Fruit fly (Drosophila melanogaster) whole organism, embryonic: Measurements from ENCODE around the gene Vps2.

Source experiments
- Atf-2 ChIP-seq: fragments of 200-800 bp; sonication (Bioruptor generic); optimal IDR thresholded peaks from 2 replicates; lab custom pipeline; 2016; ENCODE audit warnings: missing biosample characterization, missing genetic modification characterization
- Atf3 ChIP-seq: fragments of 200-800 bp; sonication (Bioruptor generic); optimal IDR thresholded peaks from 3 replicates; lab custom pipeline; 2016; ENCODE audit warnings: missing biosample characterization, missing genetic modification characterization
- B-H1 ChIP-seq: fragments of 200-800 bp; sonication (Bioruptor generic); IDR thresholded peaks from 3 replicates; pipeline ENCODE4 v1.3.6; 2022; ENCODE audit warnings: missing biosample characterization, missing genetic modification characterization
- B-H2 ChIP-seq: fragments of 200-800 bp; sonication (Bioruptor generic); optimal IDR thresholded peaks from 2 replicates; lab custom pipeline; 2018; ENCODE audit warnings: missing biosample characterization, mild to moderate bottlenecking, missing genetic modification characterization
- Bgb ChIP-seq: fragments of 200-800 bp; sonication (Bioruptor generic); IDR thresholded peaks from 2 replicates; pipeline ENCODE4 v1.3.6; 2022; ENCODE audit warnings: missing biosample characterization, missing genetic modification characterization; ENCODE audit not compliant: partially characterized antibody
- CG10654 ChIP-seq: fragments of 200-800 bp; sonication (Bioruptor generic); optimal IDR thresholded peaks from 2 replicates; lab custom pipeline; 2016; ENCODE audit warnings: missing biosample characterization, missing genetic modification characterization
- CG12071 ChIP-seq: fragments of 200-800 bp; sonication (Bioruptor generic); optimal IDR thresholded peaks from 3 replicates; lab custom pipeline; 2018; ENCODE audit warnings: missing biosample characterization, mild to moderate bottlenecking, missing genetic modification characterization
- CG12219 ChIP-seq: fragments of 200-800 bp; sonication (Bioruptor generic); optimal IDR thresholded peaks from 3 replicates; lab custom pipeline; 2018; ENCODE audit warnings: missing biosample characterization, mild to moderate bottlenecking, missing genetic modification characterization
- CG13123 ChIP-seq: fragments of 200-800 bp; sonication (Bioruptor generic); optimal IDR thresholded peaks from 2 replicates; lab custom pipeline; 2016; ENCODE audit warnings: missing biosample characterization, missing genetic modification characterization
- CG13624 ChIP-seq: fragments of 200-800 bp; sonication (Bioruptor generic); optimal IDR thresholded peaks from 2 replicates; lab custom pipeline; 2016; ENCODE audit warnings: missing biosample characterization, missing genetic modification characterization
- CG14965 ChIP-seq: fragments of 200-800 bp; sonication (Bioruptor generic); optimal IDR thresholded peaks from 2 replicates; lab custom pipeline; 2016; ENCODE audit warnings: missing biosample characterization, missing genetic modification characterization, borderline replicate concordance
- CG1602 ChIP-seq: fragments of 200-800 bp; sonication (Bioruptor generic); optimal IDR thresholded peaks from 3 replicates; lab custom pipeline; 2016; ENCODE audit warnings: missing biosample characterization, missing genetic modification characterization
- CG17359 ChIP-seq: fragments of 200-800 bp; sonication (Bioruptor generic); optimal IDR thresholded peaks from 3 replicates; lab custom pipeline; 2018; ENCODE audit warnings: missing biosample characterization, mild to moderate bottlenecking, missing genetic modification characterization, moderate library complexity
- CG1792 ChIP-seq: fragments of 200-800 bp; sonication (Bioruptor generic); optimal IDR thresholded peaks from 2 replicates; lab custom pipeline; 2016; ENCODE audit warnings: missing biosample characterization, missing genetic modification characterization
- CG1832 ChIP-seq: fragments of 200-800 bp; sonication (Bioruptor generic); optimal IDR thresholded peaks from 2 replicates; lab custom pipeline; 2017; ENCODE audit warnings: missing biosample characterization, mild to moderate bottlenecking, missing genetic modification characterization, inconsistent platforms
- CG18599 ChIP-seq: fragments of 200-800 bp; sonication (Bioruptor generic); optimal IDR thresholded peaks from 3 replicates; lab custom pipeline; 2017; ENCODE audit warnings: missing biosample characterization, missing genetic modification characterization, mild to moderate bottlenecking, moderate library complexity, missing genetic modification reagents
- CG2202 ChIP-seq: fragments of 200-800 bp; sonication (Bioruptor generic); optimal IDR thresholded peaks from 2 replicates; lab custom pipeline; 2018; ENCODE audit warnings: missing biosample characterization, mild to moderate bottlenecking, missing genetic modification characterization
- CG2678 ChIP-seq: fragments of 200-800 bp; sonication (Bioruptor generic); optimal IDR thresholded peaks from 3 replicates; lab custom pipeline; 2019; ENCODE audit warnings: missing biosample characterization, mild to moderate bottlenecking, missing genetic modification characterization, moderate library complexity
- CG3065 ChIP-seq: fragments of 200-800 bp; sonication (Bioruptor generic); optimal IDR thresholded peaks from 2 replicates; lab custom pipeline; 2016; ENCODE audit warnings: missing biosample characterization, missing genetic modification characterization
- CG6654 ChIP-seq: fragments of 200-800 bp; sonication (Bioruptor generic); optimal IDR thresholded peaks from 2 replicates; lab custom pipeline; 2017; ENCODE audit warnings: missing biosample characterization, mild to moderate bottlenecking, missing genetic modification characterization
- D ChIP-seq, 2 experiments: fragments of 200-800 bp in 1 of 2; fragments of >200 bp in 1 of 2; sonication (Bioruptor generic) in 1 of 2; optimal IDR thresholded peaks; 2 replicates in 1 of 2; 3 replicates in 1 of 2; lab custom pipeline; 2017; ENCODE audit warnings: mild to moderate bottlenecking in 1 of 2, missing biosample characterization in 1 of 2, missing genetic modification characterization in 1 of 2, missing genetic modification reagents in 1 of 2
- D19A ChIP-seq: fragments of 200-800 bp; optimal IDR thresholded peaks from 3 replicates; lab custom pipeline; 2019; ENCODE audit warnings: missing biosample characterization, mild to moderate bottlenecking, missing genetic modification characterization, moderate library complexity
- Dip2 ChIP-seq: fragments of 200-800 bp; sonication (Bioruptor generic); IDR thresholded peaks from 2 replicates; pipeline ENCODE4 v1.3.6; 2022; ENCODE audit warnings: missing biosample characterization, missing genetic modification characterization
- Eip74EF ChIP-seq, 2 experiments: fragments of 200-800 bp in 1 of 2; fragments of >200 bp in 1 of 2; sonication (Bioruptor generic) in 1 of 2; optimal IDR thresholded peaks; 2 replicates each; lab custom pipeline; 2017 to 2019; ENCODE audit warnings: missing biosample characterization in 2 of 2, missing genetic modification characterization in 2 of 2, mild to moderate bottlenecking in 1 of 2, moderate library complexity in 1 of 2
- Elba2 ChIP-seq: fragments of 200-800 bp; sonication (Bioruptor generic); optimal IDR thresholded peaks from 3 replicates; lab custom pipeline; 2016; ENCODE audit warnings: missing biosample characterization, missing genetic modification characterization
- Ets97D ChIP-seq: fragments of 200-800 bp; sonication (Bioruptor generic); optimal IDR thresholded peaks from 3 replicates; lab custom pipeline; 2016; ENCODE audit warnings: missing biosample characterization, missing genetic modification characterization
- H15 ChIP-seq: fragments of 200-800 bp; sonication (Bioruptor generic); IDR thresholded peaks from 3 replicates; pipeline ENCODE4 v1.3.6; 2022; ENCODE audit warnings: missing biosample characterization, missing genetic modification characterization
- HLH3B ChIP-seq: fragments of 200-800 bp; sonication (Bioruptor generic); IDR thresholded peaks from 2 replicates; pipeline ENCODE4 v1.3.6; 2022; ENCODE audit warnings: missing biosample characterization, missing genetic modification characterization
- HLH4C ChIP-seq: fragments of 200-800 bp; sonication (Bioruptor generic); IDR thresholded peaks from 3 replicates; pipeline ENCODE4 v1.3.6; 2022; ENCODE audit warnings: missing biosample characterization, missing genetic modification characterization; ENCODE audit not compliant: partially characterized antibody
- NC2β ChIP-seq: fragments of 200-800 bp; sonication (Bioruptor generic); optimal IDR thresholded peaks from 2 replicates; lab custom pipeline; 2016; ENCODE audit warnings: missing biosample characterization, missing genetic modification characterization
- Nf-YA ChIP-seq: fragments of 200-800 bp; sonication (Bioruptor generic); IDR thresholded peaks from 2 replicates; pipeline ENCODE4 v1.3.6; 2022; ENCODE audit warnings: missing biosample characterization, missing genetic modification characterization
- NfI ChIP-seq: fragments of 200-800 bp; sonication (Bioruptor generic); optimal IDR thresholded peaks from 3 replicates; lab custom pipeline; 2018; ENCODE audit warnings: missing biosample characterization, mild to moderate bottlenecking, missing genetic modification characterization, moderate library complexity
- Six4 ChIP-seq: fragments of 200-800 bp; sonication (Bioruptor generic); optimal IDR thresholded peaks from 2 replicates; lab custom pipeline; 2016; ENCODE audit warnings: missing biosample characterization, missing genetic modification characterization
- Sox100B ChIP-seq: fragments of 200-800 bp; sonication (Bioruptor generic); optimal IDR thresholded peaks from 3 replicates; lab custom pipeline; 2018; ENCODE audit warnings: missing biosample characterization, mild to moderate bottlenecking, missing genetic modification characterization
- Spps ChIP-seq: fragments of 200-800 bp; sonication (Bioruptor generic); optimal IDR thresholded peaks from 2 replicates; lab custom pipeline; 2018; ENCODE audit warnings: missing biosample characterization, mild to moderate bottlenecking, missing genetic modification characterization
- Tbp ChIP-seq: fragments of >200 bp; optimal IDR thresholded peaks from 2 replicates; lab custom pipeline; 2018; ENCODE audit warnings: missing biosample characterization, missing genetic modification characterization
- cad ChIP-seq: fragments of >200 bp; optimal IDR thresholded peaks from 2 replicates; lab custom pipeline; 2017; ENCODE audit warnings: missing biosample characterization, missing genetic modification characterization
- dmrt99B ChIP-seq: fragments of 200-800 bp; sonication (Bioruptor generic); optimal IDR thresholded peaks from 2 replicates; lab custom pipeline; 2018; ENCODE audit warnings: missing biosample characterization, mild to moderate bottlenecking, missing genetic modification characterization, moderate library complexity
- esg ChIP-seq: fragments of 200-800 bp; sonication (Bioruptor generic); conservative IDR thresholded peaks from 2 replicates; pipeline ENCODE4 v1.3.6; 2022; ENCODE audit warnings: missing biosample characterization, missing genetic modification characterization
- fd96Cb ChIP-seq: fragments of 200-800 bp; sonication (Bioruptor generic); optimal IDR thresholded peaks from 2 replicates; lab custom pipeline; 2018; ENCODE audit warnings: missing biosample characterization, mild to moderate bottlenecking, missing genetic modification characterization, moderate library complexity
- ind ChIP-seq: fragments of 200-800 bp; sonication (Bioruptor generic); optimal IDR thresholded peaks from 3 replicates; lab custom pipeline; 2016; ENCODE audit warnings: missing biosample characterization, missing genetic modification characterization
- lov ChIP-seq, 2 experiments: fragments of 200-800 bp in 1 of 2; fragments of >200 bp in 1 of 2; sonication (Bioruptor generic) in 1 of 2; IDR thresholded peaks in 1 of 2; optimal IDR thresholded peaks in 1 of 2; 2 replicates in 1 of 2; 3 replicates in 1 of 2; pipeline versions ENCODE4 v1.3.6 to Lab custom; 2017 to 2022; ENCODE audit warnings: missing biosample characterization in 1 of 2, missing genetic modification characterization in 1 of 2
- pros ChIP-seq: fragments of 200-800 bp; sonication (Bioruptor generic); optimal IDR thresholded peaks from 3 replicates; lab custom pipeline; 2019; ENCODE audit warnings: missing biosample characterization, mild to moderate bottlenecking, missing genetic modification characterization, moderate library complexity
- run ChIP-seq: fragments of 200-800 bp; sonication (Bioruptor generic); optimal IDR thresholded peaks from 3 replicates; lab custom pipeline; 2018; ENCODE audit warnings: missing biosample characterization, mild to moderate bottlenecking, missing genetic modification characterization
- so ChIP-seq: fragments of 200-800 bp; sonication (Bioruptor generic); IDR thresholded peaks from 3 replicates; pipeline ENCODE4 v1.3.6; 2022; ENCODE audit warnings: missing biosample characterization, missing genetic modification characterization
- sob ChIP-seq: fragments of 200-800 bp; sonication (Bioruptor generic); IDR thresholded peaks from 2 replicates; pipeline ENCODE4 v1.3.6; 2022; ENCODE audit warnings: missing biosample characterization, missing genetic modification characterization
- sug ChIP-seq: fragments of 200-800 bp; optimal IDR thresholded peaks from 2 replicates; lab custom pipeline; 2019; ENCODE audit warnings: missing biosample characterization, mild to moderate bottlenecking, missing genetic modification characterization, moderate library complexity
- trh ChIP-seq: fragments of 200-800 bp; sonication (Bioruptor generic); optimal IDR thresholded peaks from 2 replicates; lab custom pipeline; 2016; ENCODE audit warnings: missing biosample characterization, missing genetic modification characterization
- zfh1 ChIP-seq: fragments of 200-800 bp; sonication (Bioruptor generic); IDR thresholded peaks from 3 replicates; pipeline ENCODE4 v1.3.6; 2022; ENCODE audit warnings: missing biosample characterization, missing genetic modification characterization

The Vps2 gene

DNA sequence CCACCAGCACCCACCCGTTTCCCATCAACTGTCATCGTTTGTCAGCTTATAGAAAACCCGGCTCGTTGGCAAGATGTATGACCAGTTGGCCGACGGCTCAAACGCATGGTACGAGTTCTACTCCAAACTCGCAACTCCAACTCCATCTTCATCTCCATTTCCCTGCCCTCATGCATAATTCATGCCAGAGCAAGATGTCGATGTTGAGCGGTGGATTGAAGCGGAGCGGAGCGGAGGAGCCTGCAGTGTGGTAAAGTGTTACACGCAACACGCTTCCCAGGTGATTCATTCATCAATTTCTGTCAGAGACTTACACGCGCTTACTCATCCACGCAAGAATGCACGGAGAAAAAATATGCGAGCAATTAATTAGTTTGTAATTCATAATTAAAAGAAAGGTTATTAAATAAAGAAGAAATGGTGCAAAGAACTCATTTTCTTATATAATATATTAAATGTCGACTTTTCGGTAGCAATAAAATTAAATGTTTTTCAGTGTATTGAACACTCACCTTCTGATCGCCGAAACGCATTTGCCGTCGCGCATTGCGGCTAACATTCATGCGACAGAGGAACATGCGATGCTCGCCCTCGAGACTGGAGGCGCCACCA is 28.9 kb downstream of the Vps2 start (continued):
- TF ChIP-seq lov (optimal IDR thresholded peaks at IDR 0.05; lab: Kevin White, UChicago) = no peak
- TF ChIP-seq lov (GFP tag; IDR thresholded peaks at IDR 0.05; lab: Robert Waterston, UW) = no peak
- TF ChIP-seq CG18599 (GFP tag; lab: Kevin White, UChicago) = peak; percentile 24
- peak; percentile 28 for TF ChIP-seq CG12219 (GFP tag; lab: Kevin White, UChicago)
- no peak for TF ChIP-seq Atf-2
- no peak for TF ChIP-seq pros
- no peak for TF ChIP-seq Nf-YA (GFP tag; lab: Robert Waterston, UW)
- TF ChIP-seq Ets97D (GFP tag; lab: Kevin White, UChicago) = no peak
- peak; percentile 62 for TF ChIP-seq Spps (tag; lab: Kevin White, UChicago)
- TF ChIP-seq zfh1 (GFP tag; lab: Robert Waterston, UW) = peak; percentile 75
- TF ChIP-seq CG14965 (GFP tag; lab: Kevin White, UChicago) = no peak
- peak; percentile 69 for TF ChIP-seq dmrt99B
- TF ChIP-seq CG1792 (GFP tag; lab: Kevin White, UChicago) = no peak
- TF ChIP-seq CG17359 (tag; lab: Kevin White, UChicago) = peak; percentile 61
- TF ChIP-seq Atf3 (GFP tag; lab: Kevin White, UChicago) = no peak
- peak; percentile 60 for TF ChIP-seq D19A (tag; lab: Kevin White, UChicago)
- no peak for TF ChIP-seq CG2678 (tag; lab: Kevin White, UChicago)
- TF ChIP-seq CG12071 (GFP tag; lab: Kevin White, UChicago) = no peak
- TF ChIP-seq Bgb = no peak
- no peak for TF ChIP-seq trh (GFP tag; lab: Kevin White, UChicago)
- TF ChIP-seq esg = peak; percentile 26; the same call in 1 of the 2 replicates
- no peak for TF ChIP-seq D (optimal IDR thresholded peaks at IDR 0.05; lab: Kevin White, UChicago)
- peak; percentile 54 for TF ChIP-seq D (GFP tag; optimal IDR thresholded peaks at IDR 0.05; lab: Kevin White, UChicago)
- peak; percentile 20 for TF ChIP-seq CG10654 (GFP tag; lab: Kevin White, UChicago)
- TF ChIP-seq HLH3B (GFP tag; lab: Robert Waterston, UW) = peak; percentile 63
- TF ChIP-seq NfI (GFP tag; lab: Kevin White, UChicago) = peak; percentile 28
- TF ChIP-seq Sox100B (GFP tag; lab: Kevin White, UChicago) = peak; percentile 56
- no peak for TF ChIP-seq HLH4C
- no peak for TF ChIP-seq CG6654 (GFP tag; lab: Kevin White, UChicago)
- TF ChIP-seq NC2β = no peak
- peak; percentile 36; the same call in 1 of the 2 replicates for TF ChIP-seq sob (GFP tag; lab: Robert Waterston, UW)
- TF ChIP-seq cad (GFP tag; lab: Kevin White, UChicago) = no peak
- no peak for TF ChIP-seq sug (tag; lab: Kevin White, UChicago)
- peak; percentile 47; the same call in 1 of the 3 replicates for TF ChIP-seq B-H1
- no peak for TF ChIP-seq CG1832 (GFP tag; lab: Kevin White, UChicago)
- TF ChIP-seq CG2202 (tag; lab: Kevin White, UChicago) = peak; percentile 51
- 0 out of 3 replicates have a peak, but pooled peaks have one; percentile 54 for TF ChIP-seq so
- no peak for TF ChIP-seq CG13123 (GFP tag; lab: Kevin White, UChicago)
- no peak for TF ChIP-seq CG3065 (GFP tag; lab: Kevin White, UChicago)
- TF ChIP-seq CG1602 (GFP tag; lab: Kevin White, UChicago) = peak; percentile 32
- peak; percentile 48 for TF ChIP-seq ind (GFP tag; lab: Kevin White, UChicago)
- no peak for TF ChIP-seq Dip2 (GFP tag; lab: Robert Waterston, UW)
- no peak for TF ChIP-seq Elba2 (GFP tag; lab: Kevin White, UChicago)
- no peak for TF ChIP-seq run
- TF ChIP-seq Eip74EF (GFP tag; optimal IDR thresholded peaks at IDR 0.05; lab: Kevin White, UChicago) = peak in 1 of 2 experiments; percentile 47
- peak; percentile 3 for TF ChIP-seq Six4
- TF ChIP-seq fd96Cb (tag; lab: Kevin White, UChicago) = peak; percentile 65
- TF ChIP-seq Tbp = no peak
- TF ChIP-seq B-H2 = no peak
- no peak for TF ChIP-seq CG13624
- TF ChIP-seq H15 (GFP tag; lab: Robert Waterston, UW) = peak; percentile 29; the same call in 1 of the 3 replicates
